Worm (Caenorhabditis elegans) whole organism, mixed stage, embryonic: ENCODE results near the gene ttr-29.

Experiments used
- sptf-1 ChIP-seq: sonication (generic microtip); optimal IDR thresholded peaks from 2 replicates; lab custom pipeline; 2017; ENCODE audit warnings: mild to moderate bottlenecking, missing genetic modification characterization, moderate library complexity, missing compliant biosample characterization
- unc-62 ChIP-seq: fragments of 150-350 bp; optimal IDR thresholded peaks from 2 replicates; lab custom pipeline; 2014; ENCODE audit warnings: missing biosample characterization, missing genetic modification reagents, missing genetic modification characterization

DNA sequence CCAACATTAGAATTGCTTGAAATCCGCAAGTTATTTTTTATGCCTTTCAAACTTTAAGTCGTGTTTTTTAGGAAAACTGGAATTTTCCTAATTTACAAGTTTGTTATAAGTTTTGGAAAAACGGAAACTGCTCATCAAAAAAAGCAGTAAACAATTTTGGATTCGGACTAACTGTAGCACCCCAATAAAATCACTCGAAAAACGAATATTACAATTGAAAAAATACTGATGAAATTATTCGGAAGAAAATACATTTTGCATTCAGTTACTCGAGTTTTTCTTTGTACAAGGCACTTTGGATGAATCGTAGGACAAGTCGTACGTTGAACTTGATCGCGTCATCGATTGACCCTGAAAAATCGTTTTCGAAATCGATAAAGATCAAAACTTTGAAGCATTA, 24.3 kb downstream of the ttr-29 start:
- TF ChIP-seq unc-62 (GFP tag; lab: Kevin White, UChicago) (no peak), sptf-1 (tag; lab: Kevin White, UChicago) (no peak)
